Fruit fly (Drosophila melanogaster) whole organism, prepupa: Measurements from ENCODE around the gene Pez.

ENCODE experiments used
- CG3032 ChIP-seq: fragments of 200-800 bp; optimal IDR thresholded peaks from 2 replicates; lab custom pipeline; 2019; ENCODE audit warnings: missing biosample characterization, mild to moderate bottlenecking, missing genetic modification characterization, moderate library complexity
- CG31627 ChIP-seq: fragments of 200-800 bp; sonication (Bioruptor generic); optimal IDR thresholded peaks from 3 replicates; lab custom pipeline; 2016; ENCODE audit warnings: missing biosample characterization, missing genetic modification characterization
- CG34406 ChIP-seq: fragments of 200-800 bp; sonication (Bioruptor generic); optimal IDR thresholded peaks from 3 replicates; lab custom pipeline; 2016; ENCODE audit warnings: missing biosample characterization, missing genetic modification characterization
- CG7368 ChIP-seq: fragments of 200-800 bp; sonication (Bioruptor generic); optimal IDR thresholded peaks from 3 replicates; lab custom pipeline; 2016; ENCODE audit warnings: missing biosample characterization, missing genetic modification characterization
- Ets21C ChIP-seq: fragments of 200-800 bp; sonication (Bioruptor generic); optimal IDR thresholded peaks from 3 replicates; lab custom pipeline; 2016; ENCODE audit warnings: missing biosample characterization, missing genetic modification characterization
- Hr39 ChIP-seq: fragments of 200-800 bp; sonication (Bioruptor generic); optimal IDR thresholded peaks from 2 replicates; lab custom pipeline; 2016; ENCODE audit warnings: missing biosample characterization, missing genetic modification characterization
- Sox14 ChIP-seq: fragments of 200-800 bp; sonication (Bioruptor generic); optimal IDR thresholded peaks from 3 replicates; lab custom pipeline; 2016; ENCODE audit warnings: missing biosample characterization, missing genetic modification characterization
- achi ChIP-seq: fragments of 200-800 bp; sonication (Bioruptor generic); optimal IDR thresholded peaks from 3 replicates; lab custom pipeline; 2016; ENCODE audit warnings: missing biosample characterization, missing genetic modification characterization
- fd59A ChIP-seq: fragments of 200-800 bp; sonication (Bioruptor generic); optimal IDR thresholded peaks from 2 replicates; lab custom pipeline; 2017; ENCODE audit warnings: missing biosample characterization, mild to moderate bottlenecking, missing genetic modification characterization, missing genetic modification reagents

dm6 chr2L:6354231-6354630, 15.8 kb upstream of the Pez start, which contains the start of gene ppk7:
- TF ChIP-seq CG3032 (tag; lab: Kevin White, UChicago), result no peak
- TF ChIP-seq Hr39 (GFP tag; lab: Kevin White, UChicago), result no peak
- no peak for TF ChIP-seq Sox14 (GFP tag; lab: Kevin White, UChicago)
- no peak for TF ChIP-seq CG31627 (GFP tag; lab: Kevin White, UChicago)
- TF ChIP-seq fd59A, result no peak
- no peak for TF ChIP-seq CG34406
- TF ChIP-seq achi (GFP tag; lab: Kevin White, UChicago), result no peak
- TF ChIP-seq Ets21C (GFP tag; lab: Kevin White, UChicago), result no peak
- no peak for TF ChIP-seq CG7368 (GFP tag; lab: Kevin White, UChicago)
